Worm (Caenorhabditis elegans) whole organism, L1 larva: ENCODE measurements around the gene H11L12.1.

Experiments
- C34B4.2 ChIP-seq: sonication (generic microtip); optimal IDR thresholded peaks from 2 replicates; lab custom pipeline; 2017; ENCODE audit warnings: mild to moderate bottlenecking, missing genetic modification characterization, missing compliant biosample characterization
- ama-1 ChIP-seq: fragments of 150-350 bp; optimal IDR thresholded peaks from 2 replicates; lab custom pipeline; 2014
- fkh-10 ChIP-seq: sonication (generic microtip); optimal IDR thresholded peaks from 2 replicates; lab custom pipeline; 2017; ENCODE audit warnings: missing biosample characterization, missing genetic modification reagents, missing genetic modification characterization
- nhr-77 ChIP-seq: fragments of 150-350 bp; optimal IDR thresholded peaks from 2 replicates; lab custom pipeline; 2014; ENCODE audit warnings: missing biosample characterization, missing genetic modification characterization
- pax-3 ChIP-seq: fragments of 200-800 bp; sonication (Bioruptor generic); optimal IDR thresholded peaks from 2 replicates; lab custom pipeline; 2018; ENCODE audit warnings: mild to moderate bottlenecking, missing genetic modification characterization, moderate library complexity, missing compliant biosample characterization
- ztf-11 ChIP-seq, 2 experiments: sonication (generic microtip); optimal IDR thresholded peaks; 2 replicates each; lab custom pipeline; 2016 to 2017; ENCODE audit warnings: missing genetic modification characterization in 2 of 2, missing biosample characterization in 1 of 2, missing compliant biosample characterization in 1 of 2

DNA sequence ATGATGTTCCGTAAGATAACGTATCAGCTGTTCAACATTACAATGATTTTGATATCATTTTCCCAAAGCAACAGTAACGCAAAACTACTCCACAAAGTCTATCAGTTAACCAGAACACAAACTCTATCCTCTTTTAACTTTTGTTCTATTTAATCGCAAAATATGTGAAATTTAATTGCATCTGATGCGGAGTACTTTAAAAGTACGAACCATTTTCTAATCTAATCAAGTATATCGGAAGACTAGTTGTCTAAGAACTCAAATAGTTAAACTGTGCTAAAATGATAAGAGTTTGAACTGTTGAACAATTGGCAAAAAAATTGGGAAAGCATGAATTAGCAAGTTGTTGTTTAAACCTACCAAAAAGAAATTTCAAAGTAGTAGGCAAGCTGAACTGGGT is 30.0 kb downstream of the H11L12.1 start:
- TF ChIP-seq fkh-10 (no peak), ztf-11 (tag; optimal IDR thresholded peaks at IDR 0.05; lab: Kevin White, UChicago) (no peak), nhr-77 (tag; lab: Kevin White, UChicago) (no peak), pax-3 (tag; lab: Kevin White, UChicago) (no peak), C34B4.2 (tag; lab: Kevin White, UChicago) (no peak), ama-1 (lab: Kevin White, UChicago) (no peak)
